Worm (Caenorhabditis elegans): ENCODE results near the gene snap-29.

DNA sequence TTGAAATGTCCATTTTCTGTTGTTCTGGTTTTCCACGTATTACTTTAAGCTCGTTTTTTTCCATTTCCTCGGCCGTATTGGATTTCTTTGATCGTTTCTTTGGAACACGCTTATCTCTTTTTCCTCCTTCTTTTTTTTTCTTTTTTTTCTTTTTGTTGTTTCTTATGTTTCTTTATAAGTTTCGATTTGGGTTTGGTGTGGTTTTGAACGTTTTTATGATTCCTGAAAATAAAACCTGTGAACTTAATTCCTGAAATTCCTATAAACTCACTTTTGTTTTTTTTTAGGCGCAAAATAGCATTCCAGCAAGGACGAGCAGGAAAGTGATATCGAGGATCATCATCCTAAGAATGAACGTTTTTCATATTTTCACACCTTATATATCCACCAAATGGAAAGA is 4.9 kb upstream of the snap-29 start, which contains the start of gene K02D10.2:
- no peak for TF ChIP-seq hnd-1 (tag; optimal IDR thresholded peaks at IDR 0.05)
- TF ChIP-seq ama-1 (optimal IDR thresholded peaks at IDR 0.05), result no peak
